Worm (Caenorhabditis elegans) whole organism, mixed stage, embryonic: Measurements from ENCODE around the gene ttbk-4.
"Not testable (repeated sequence)": the region's sequence is repeated elsewhere in the genome, so short reads cannot be mapped to it uniquely, and the experiment has no call there.

Experiments
- M03D4.4 ChIP-seq: sonication (generic microtip); optimal IDR thresholded peaks from 2 replicates; lab custom pipeline; 2017; ENCODE audit warnings: mild to moderate bottlenecking, missing genetic modification characterization, missing compliant biosample characterization
- bed-3 ChIP-seq: fragments of 200-800 bp; sonication (Bioruptor generic); optimal IDR thresholded peaks from 3 replicates; lab custom pipeline; 2018; ENCODE audit warnings: mild to moderate bottlenecking, missing genetic modification characterization, moderate library complexity, missing compliant biosample characterization
- blmp-1 ChIP-seq: fragments of 150-350 bp; optimal IDR thresholded peaks from 2 replicates; lab custom pipeline; 2014; ENCODE audit warnings: missing biosample characterization, missing genetic modification characterization
- ceh-39 ChIP-seq: fragments of 150-350 bp; optimal IDR thresholded peaks from 2 replicates; lab custom pipeline; 2014; ENCODE audit warnings: missing biosample characterization, missing genetic modification characterization
- ceh-43 ChIP-seq: fragments of 200-800 bp; sonication (Bioruptor generic); optimal IDR thresholded peaks from 2 replicates; lab custom pipeline; 2018; ENCODE audit warnings: mild to moderate bottlenecking, missing genetic modification characterization, moderate library complexity, missing compliant biosample characterization
- ceh-83 ChIP-seq: fragments of 200-800 bp; sonication (Bioruptor generic); optimal IDR thresholded peaks from 2 replicates; lab custom pipeline; 2018; ENCODE audit warnings: mild to moderate bottlenecking, missing genetic modification characterization, missing compliant biosample characterization
- ces-1 ChIP-seq: fragments of 150-350 bp; optimal IDR thresholded peaks from 2 replicates; lab custom pipeline; 2014; ENCODE audit warnings: missing biosample characterization, missing genetic modification reagents, missing genetic modification characterization
- cnd-1 ChIP-seq: fragments of 200-800 bp; sonication (Bioruptor generic); optimal IDR thresholded peaks from 2 replicates; lab custom pipeline; 2018; ENCODE audit warnings: mild to moderate bottlenecking, missing genetic modification characterization, missing compliant biosample characterization
- drap-1 ChIP-seq: fragments of 200-800 bp; sonication (Bioruptor generic); optimal IDR thresholded peaks from 3 replicates; lab custom pipeline; 2018; ENCODE audit warnings: mild to moderate bottlenecking, missing genetic modification characterization, missing compliant biosample characterization
- elt-1 ChIP-seq: sonication (generic microtip); optimal IDR thresholded peaks from 2 replicates; lab custom pipeline; 2017; ENCODE audit warnings: missing genetic modification characterization, mild to moderate bottlenecking, missing compliant biosample characterization, antibody characterized with exemption, moderate library complexity, borderline replicate concordance; ENCODE audit not compliant: insufficient read depth
- elt-3 ChIP-seq: fragments of 150-350 bp; optimal IDR thresholded peaks from 2 replicates; lab custom pipeline; 2014; ENCODE audit warnings: missing biosample characterization, missing genetic modification characterization
- flh-1 ChIP-seq: fragments of 200-800 bp; sonication (Bioruptor generic); optimal IDR thresholded peaks from 2 replicates; lab custom pipeline; 2018; ENCODE audit warnings: mild to moderate bottlenecking, missing genetic modification characterization, moderate library complexity, missing compliant biosample characterization
- ham-2 ChIP-seq: fragments of 200-800 bp; sonication (Bioruptor generic); optimal IDR thresholded peaks from 2 replicates; lab custom pipeline; 2018; ENCODE audit warnings: mild to moderate bottlenecking, missing genetic modification characterization, missing compliant biosample characterization
- lin-13 ChIP-seq: fragments of 150-350 bp; optimal IDR thresholded peaks from 2 replicates; lab custom pipeline; 2014; ENCODE audit warnings: missing biosample characterization, missing genetic modification characterization
- lin-32 ChIP-seq: fragments of 200-800 bp; sonication (Bioruptor generic); optimal IDR thresholded peaks from 2 replicates; lab custom pipeline; 2018; ENCODE audit warnings: mild to moderate bottlenecking, missing genetic modification characterization, missing compliant biosample characterization
- lsy-2 ChIP-seq: fragments of 150-350 bp; optimal IDR thresholded peaks from 2 replicates; lab custom pipeline; 2014; ENCODE audit warnings: missing biosample characterization, missing genetic modification characterization
- mep-1 ChIP-seq: fragments of 150-350 bp; optimal IDR thresholded peaks from 2 replicates; lab custom pipeline; 2017; ENCODE audit warnings: missing biosample characterization, missing genetic modification reagents, missing genetic modification characterization, inconsistent platforms
- mls-2 ChIP-seq: sonication (generic microtip); optimal IDR thresholded peaks from 2 replicates; lab custom pipeline; 2016; ENCODE audit warnings: mild to moderate bottlenecking, missing genetic modification characterization, moderate library complexity, missing compliant biosample characterization
- nhr-12 ChIP-seq: fragments of 150-350 bp; optimal IDR thresholded peaks from 2 replicates; lab custom pipeline; 2014; ENCODE audit warnings: missing biosample characterization, missing genetic modification characterization
- nhr-237 ChIP-seq: fragments of 150-350 bp; optimal IDR thresholded peaks from 2 replicates; lab custom pipeline; 2014; ENCODE audit warnings: missing biosample characterization, missing genetic modification characterization
- nhr-28 ChIP-seq: fragments of 150-350 bp; optimal IDR thresholded peaks from 2 replicates; lab custom pipeline; 2014; ENCODE audit warnings: missing biosample characterization, missing genetic modification characterization
- nhr-76 ChIP-seq: sonication (generic microtip); optimal IDR thresholded peaks from 2 replicates; lab custom pipeline; 2017; ENCODE audit warnings: missing biosample characterization, missing genetic modification characterization
- pha-4 ChIP-seq: fragments of 150-350 bp; optimal IDR thresholded peaks from 2 replicates; lab custom pipeline; 2018; ENCODE audit warnings: missing biosample characterization, missing genetic modification reagents, missing genetic modification characterization
- sem-2 ChIP-seq: fragments of 200-800 bp; sonication (Bioruptor generic); optimal IDR thresholded peaks from 2 replicates; lab custom pipeline; 2018; ENCODE audit warnings: mild to moderate bottlenecking, missing genetic modification characterization, missing compliant biosample characterization
- sptf-1 ChIP-seq: sonication (generic microtip); optimal IDR thresholded peaks from 2 replicates; lab custom pipeline; 2017; ENCODE audit warnings: mild to moderate bottlenecking, missing genetic modification characterization, moderate library complexity, missing compliant biosample characterization
- tbx-8 ChIP-seq: fragments of 200-800 bp; sonication (Bioruptor generic); optimal IDR thresholded peaks from 2 replicates; lab custom pipeline; 2018; ENCODE audit warnings: mild to moderate bottlenecking, missing genetic modification characterization, moderate library complexity, missing compliant biosample characterization
- unc-120 ChIP-seq: sonication (generic microtip); optimal IDR thresholded peaks from 2 replicates; lab custom pipeline; 2017; ENCODE audit warnings: missing genetic modification characterization, missing compliant biosample characterization; ENCODE audit not compliant: poor library complexity, severe bottlenecking
- unc-39 ChIP-seq: fragments of 150-350 bp; optimal IDR thresholded peaks from 2 replicates; lab custom pipeline; 2014; ENCODE audit warnings: missing biosample characterization, missing genetic modification characterization
- unc-62 ChIP-seq: fragments of 150-350 bp; optimal IDR thresholded peaks from 2 replicates; lab custom pipeline; 2014; ENCODE audit warnings: missing biosample characterization, missing genetic modification reagents, missing genetic modification characterization
- ztf-11 ChIP-seq: fragments of 150-350 bp; optimal IDR thresholded peaks from 2 replicates; lab custom pipeline; 2014; ENCODE audit warnings: missing biosample characterization, missing genetic modification characterization

ttbk-4 gene

ce11 chrIV:10033053-10033452 lies 41.9 kb downstream of the ttbk-4 start, which contains the start of gene F44D12.6:
F44D12.6 (plus strand) TSS chrIV:10033353.
- TF ChIP-seq ceh-43 (GFP tag; lab: Kevin White, UChicago) (no peak), tbx-8 (GFP tag; lab: Kevin White, UChicago) (no peak), bed-3 (GFP tag; lab: Kevin White, UChicago) (no peak), nhr-28 (tag; lab: Kevin White, UChicago) (no peak), ces-1 (GFP tag; lab: Kevin White, UChicago) (no peak), elt-1 (tag; lab: Kevin White, UChicago) (no peak), nhr-76 (tag; lab: Kevin White, UChicago) (no peak), ceh-83 (GFP tag; lab: Kevin White, UChicago) (no peak), ham-2 (GFP tag; lab: Kevin White, UChicago) (no peak), ceh-39 (no peak), ztf-11 (tag; lab: Kevin White, UChicago) (no peak), lin-32 (GFP tag; lab: Kevin White, UChicago) (no peak), mep-1 (tag; lab: Kevin White, UChicago) (no peak)

ce11 chrIV:10028779-10029178 lies 46.2 kb downstream of the ttbk-4 start, which contains the start of the genes F44D12.16 and msd-2:
F44D12.16 (plus strand) TSS chrIV:10029079.
msd-2 (plus strand) TSS chrIV:10029083.
- not testable (repeated sequence) for TF ChIP-seq drap-1; M03D4.4 (tag; lab: Kevin White, UChicago); unc-62 (GFP tag; lab: Kevin White, UChicago)

- TF ChIP-seq ces-1 (GFP tag; lab: Kevin White, UChicago): no peak
- no peak for TF ChIP-seq nhr-28 (tag; lab: Kevin White, UChicago)
- no peak for TF ChIP-seq sptf-1 (tag; lab: Kevin White, UChicago)
- TF ChIP-seq lsy-2 (tag; lab: Kevin White, UChicago): no peak
- no peak for TF ChIP-seq lin-13 (tag; lab: Kevin White, UChicago)
- TF ChIP-seq lin-32 (GFP tag; lab: Kevin White, UChicago): no peak
- no peak for TF ChIP-seq ceh-39
- no peak for TF ChIP-seq blmp-1 (tag; lab: Kevin White, UChicago)
- TF ChIP-seq sem-2 (GFP tag; lab: Kevin White, UChicago): no peak
- TF ChIP-seq, all 35 proteins: peak for 0
Measured at ce11 chrIV:10027566-10027965, 47.4 kb downstream of the ttbk-4 start, which contains the start of gene gipc-2. gipc-2 (minus strand) TSS chrIV:10027666.

ce11 chrIV:10026129-10026528 lies 48.8 kb downstream of the ttbk-4 start:
- no peak for TF ChIP-seq bed-3 (GFP tag; lab: Kevin White, UChicago)
- no peak for TF ChIP-seq ham-2 (GFP tag; lab: Kevin White, UChicago)
- no peak for TF ChIP-seq ces-1 (GFP tag; lab: Kevin White, UChicago)
- no peak for TF ChIP-seq flh-1 (GFP tag; lab: Kevin White, UChicago)
- no peak for TF ChIP-seq elt-1 (tag; lab: Kevin White, UChicago)
- TF ChIP-seq lin-13 (tag; lab: Kevin White, UChicago): no peak
- no peak for TF ChIP-seq cnd-1
- TF ChIP-seq mls-2 (tag; lab: Kevin White, UChicago): no peak
- no peak for TF ChIP-seq unc-39 (tag; lab: Kevin White, UChicago)
- no peak for TF ChIP-seq pha-4 (tag; lab: Kevin White, UChicago)
- TF ChIP-seq lsy-2 (tag; lab: Kevin White, UChicago): no peak
- no peak for TF ChIP-seq ztf-11 (tag; lab: Kevin White, UChicago)
- no peak for TF ChIP-seq nhr-237 (tag; lab: Kevin White, UChicago)
- TF ChIP-seq nhr-12 (tag; lab: Kevin White, UChicago): no peak
- no peak for TF ChIP-seq elt-3 (tag; lab: Kevin White, UChicago)
- no peak for TF ChIP-seq ceh-39
- no peak for TF ChIP-seq unc-120 (tag; lab: Kevin White, UChicago)
- no peak for TF ChIP-seq tbx-8 (GFP tag; lab: Kevin White, UChicago)
- no peak for TF ChIP-seq ceh-83 (GFP tag; lab: Kevin White, UChicago)
- TF ChIP-seq nhr-76 (tag; lab: Kevin White, UChicago): no peak
